Fruit fly (Drosophila melanogaster) whole organism, embryonic: Measurements from ENCODE around the gene CG32554.

Experiments
- Bdp1 ChIP-seq: fragments of 200-800 bp; sonication (Bioruptor generic); optimal IDR thresholded peaks from 3 replicates; lab custom pipeline; 2016; ENCODE audit warnings: missing biosample characterization, missing genetic modification characterization
- Blimp-1 ChIP-seq: fragments of 200-800 bp; sonication (Bioruptor generic); optimal IDR thresholded peaks from 3 replicates; lab custom pipeline; 2018; ENCODE audit warnings: missing biosample characterization, missing genetic modification characterization, mild to moderate bottlenecking, moderate library complexity, missing genetic modification reagents
- CG11696 ChIP-seq: fragments of 200-800 bp; sonication (Bioruptor generic); IDR thresholded peaks from 2 replicates; pipeline ENCODE4 v1.3.6; 2022; ENCODE audit warnings: missing biosample characterization, missing genetic modification characterization
- CG12155 ChIP-seq: fragments of 200-800 bp; sonication (Bioruptor generic); optimal IDR thresholded peaks from 3 replicates; lab custom pipeline; 2016; ENCODE audit warnings: missing biosample characterization, missing genetic modification characterization
- CG13775 ChIP-seq: fragments of 200-800 bp; sonication (Bioruptor generic); optimal IDR thresholded peaks from 3 replicates; lab custom pipeline; 2017; ENCODE audit warnings: missing biosample characterization, mild to moderate bottlenecking, missing genetic modification characterization
- CG14441 ChIP-seq: fragments of 200-800 bp; sonication (Bioruptor generic); IDR thresholded peaks from 2 replicates; pipeline ENCODE4 v1.3.6; 2022; ENCODE audit warnings: missing biosample characterization, missing genetic modification characterization
- CG14710 ChIP-seq: fragments of 200-800 bp; sonication (Bioruptor generic); optimal IDR thresholded peaks from 3 replicates; lab custom pipeline; 2019; ENCODE audit warnings: missing biosample characterization, mild to moderate bottlenecking, missing genetic modification characterization, moderate library complexity
- CG15514 ChIP-seq: fragments of 200-800 bp; sonication (Bioruptor generic); optimal IDR thresholded peaks from 3 replicates; lab custom pipeline; 2017; ENCODE audit warnings: missing biosample characterization, missing genetic modification characterization, mild to moderate bottlenecking, moderate library complexity, missing genetic modification reagents
- CG17328 ChIP-seq: fragments of 200-800 bp; sonication (Bioruptor generic); IDR thresholded peaks from 2 replicates; pipeline ENCODE4 v1.3.6; 2022; ENCODE audit warnings: missing biosample characterization, missing genetic modification characterization
- CG2199 ChIP-seq: fragments of 200-800 bp; sonication (Bioruptor generic); IDR thresholded peaks from 3 replicates; pipeline ENCODE4 v1.3.6; 2022; ENCODE audit warnings: missing biosample characterization, missing genetic modification characterization
- CG2678 ChIP-seq: fragments of 200-800 bp; sonication (Bioruptor generic); optimal IDR thresholded peaks from 3 replicates; lab custom pipeline; 2019; ENCODE audit warnings: missing biosample characterization, mild to moderate bottlenecking, missing genetic modification characterization, moderate library complexity
- CG33557 ChIP-seq: fragments of 200-800 bp; sonication (Bioruptor generic); optimal IDR thresholded peaks from 2 replicates; lab custom pipeline; 2019; ENCODE audit warnings: missing biosample characterization, mild to moderate bottlenecking, missing genetic modification characterization, moderate library complexity
- CG4854 ChIP-seq: fragments of 200-800 bp; sonication (Bioruptor generic); optimal IDR thresholded peaks from 2 replicates; lab custom pipeline; 2016; ENCODE audit warnings: missing biosample characterization, missing genetic modification characterization, inconsistent platforms
- CG7556 ChIP-seq: fragments of 200-800 bp; sonication (Bioruptor generic); optimal IDR thresholded peaks from 2 replicates; lab custom pipeline; 2017; ENCODE audit warnings: missing biosample characterization, mild to moderate bottlenecking, missing genetic modification characterization
- CG8281 ChIP-seq: fragments of 200-800 bp; sonication (Bioruptor generic); optimal IDR thresholded peaks from 2 replicates; lab custom pipeline; 2018; ENCODE audit warnings: missing biosample characterization, mild to moderate bottlenecking, missing genetic modification characterization, moderate library complexity
- CG9215 ChIP-seq: fragments of 200-800 bp; sonication (Bioruptor generic); IDR thresholded peaks from 2 replicates; pipeline ENCODE4 v1.3.6; 2022; ENCODE audit warnings: missing biosample characterization, missing genetic modification characterization
- CG9609 ChIP-seq: fragments of 200-800 bp; sonication (Bioruptor generic); optimal IDR thresholded peaks from 3 replicates; lab custom pipeline; 2016; ENCODE audit warnings: missing biosample characterization, missing genetic modification characterization
- Dp ChIP-seq: fragments of 200-800 bp; sonication (Bioruptor generic); optimal IDR thresholded peaks from 2 replicates; lab custom pipeline; 2018; ENCODE audit warnings: missing biosample characterization, mild to moderate bottlenecking, missing genetic modification characterization, moderate library complexity
- Dref ChIP-seq: fragments of 200-800 bp; sonication (Bioruptor generic); IDR thresholded peaks from 2 replicates; pipeline ENCODE4 v1.3.6; 2022; ENCODE audit warnings: missing biosample characterization, missing genetic modification characterization
- Drgx ChIP-seq: fragments of 200-800 bp; sonication (Bioruptor generic); IDR thresholded peaks from 2 replicates; pipeline ENCODE4 v1.3.6; 2022; ENCODE audit warnings: missing biosample characterization, missing genetic modification characterization
- H2.0 ChIP-seq: fragments of 200-800 bp; sonication (Bioruptor generic); IDR thresholded peaks from 2 replicates; pipeline ENCODE4 v1.3.6; 2022; ENCODE audit warnings: missing biosample characterization, missing genetic modification characterization
- HHEX ChIP-seq: fragments of 200-800 bp; sonication (Bioruptor generic); optimal IDR thresholded peaks from 3 replicates; lab custom pipeline; 2017; ENCODE audit warnings: missing biosample characterization, mild to moderate bottlenecking, missing genetic modification characterization, missing genetic modification reagents
- HmgZ ChIP-seq: fragments of 200-800 bp; sonication (Bioruptor generic); optimal IDR thresholded peaks from 2 replicates; lab custom pipeline; 2018; ENCODE audit warnings: missing biosample characterization, mild to moderate bottlenecking, missing genetic modification characterization
- Hr51 ChIP-seq, 2 experiments: fragments of 200-800 bp; sonication (Bioruptor generic); optimal IDR thresholded peaks; 2 replicates in 1 of 2; 3 replicates in 1 of 2; lab custom pipeline; 2016 to 2018; ENCODE audit warnings: missing biosample characterization in 2 of 2, missing genetic modification characterization in 2 of 2, mild to moderate bottlenecking in 1 of 2, moderate library complexity in 1 of 2
- Lhr ChIP-seq: fragments of 200-800 bp; sonication (Bioruptor generic); optimal IDR thresholded peaks from 3 replicates; lab custom pipeline; 2017; ENCODE audit warnings: mild to moderate bottlenecking, missing biosample characterization, missing genetic modification reagents, missing genetic modification characterization
- MBD-R2 ChIP-seq: fragments of 200-800 bp; sonication (Bioruptor generic); IDR thresholded peaks from 2 replicates; pipeline ENCODE4 v1.3.6; 2022; ENCODE audit warnings: missing biosample characterization, missing genetic modification characterization
- Mad ChIP-seq: fragments of 200-800 bp; sonication (Bioruptor generic); optimal IDR thresholded peaks from 2 replicates; lab custom pipeline; 2016; ENCODE audit warnings: missing biosample characterization, missing genetic modification characterization
- Med ChIP-seq: fragments of 200-800 bp; sonication (Bioruptor generic); peaks from one replicate; lab custom pipeline; 2016; ENCODE audit warnings: missing biosample characterization, missing genetic modification characterization, mild to moderate bottlenecking, inconsistent platforms, moderate library complexity
- Meics ChIP-seq: fragments of 200-800 bp; sonication (Bioruptor generic); optimal IDR thresholded peaks from 2 replicates; lab custom pipeline; 2017; ENCODE audit warnings: missing biosample characterization, mild to moderate bottlenecking, missing genetic modification characterization
- Sin3A ChIP-seq: fragments of >200 bp; optimal IDR thresholded peaks from 2 replicates; lab custom pipeline; 2018
- Sox102F ChIP-seq: fragments of 200-800 bp; sonication (Bioruptor generic); optimal IDR thresholded peaks from 2 replicates; lab custom pipeline; 2018; ENCODE audit warnings: missing biosample characterization, mild to moderate bottlenecking, missing genetic modification characterization, moderate library complexity
- Xbp1 ChIP-seq: fragments of 200-800 bp; sonication (Bioruptor generic); optimal IDR thresholded peaks from 3 replicates; lab custom pipeline; 2016; ENCODE audit warnings: missing biosample characterization, mild to moderate bottlenecking, missing genetic modification characterization
- chinmo ChIP-seq: fragments of 200-800 bp; sonication (Bioruptor generic); IDR thresholded peaks from 4 replicates; pipeline ENCODE4 v1.3.6; 2022; ENCODE audit warnings: missing biosample characterization, missing genetic modification characterization; ENCODE audit not compliant: partially characterized antibody
- crp ChIP-seq, 2 experiments: fragments of 200-800 bp; sonication (Bioruptor generic); optimal IDR thresholded peaks; 2 replicates in 1 of 2; 3 replicates in 1 of 2; lab custom pipeline; 2017; ENCODE audit warnings: missing biosample characterization in 2 of 2, missing genetic modification characterization in 2 of 2, mild to moderate bottlenecking in 1 of 2, moderate library complexity in 1 of 2
- eyg ChIP-seq: fragments of 200-800 bp; sonication (Bioruptor generic); optimal IDR thresholded peaks from 3 replicates; lab custom pipeline; 2016; ENCODE audit warnings: missing biosample characterization, missing genetic modification characterization
- fu2 ChIP-seq: fragments of 200-800 bp; sonication (Bioruptor generic); optimal IDR thresholded peaks from 2 replicates; lab custom pipeline; 2016; ENCODE audit warnings: missing biosample characterization, missing genetic modification characterization
- gro ChIP-seq: fragments of 200-800 bp; sonication (Bioruptor generic); optimal IDR thresholded peaks from 2 replicates; lab custom pipeline; 2016; ENCODE audit warnings: missing biosample characterization, missing genetic modification characterization
- hb ChIP-seq: fragments of 200-800 bp; sonication (Bioruptor generic); IDR thresholded peaks from 3 replicates; pipeline ENCODE4 v1.3.6; 2022; ENCODE audit warnings: missing biosample characterization, missing genetic modification characterization; ENCODE audit not compliant: partially characterized antibody
- mam ChIP-seq: fragments of 200-800 bp; sonication (Bioruptor generic); optimal IDR thresholded peaks from 3 replicates; lab custom pipeline; 2016; ENCODE audit warnings: missing biosample characterization, missing genetic modification characterization
- nmo ChIP-seq: fragments of 200-800 bp; sonication (Bioruptor generic); optimal IDR thresholded peaks from 2 replicates; lab custom pipeline; 2018; ENCODE audit warnings: missing biosample characterization, mild to moderate bottlenecking, missing genetic modification characterization, moderate library complexity
- nom ChIP-seq: fragments of 200-800 bp; sonication (Bioruptor generic); optimal IDR thresholded peaks from 2 replicates; lab custom pipeline; 2017; ENCODE audit warnings: missing biosample characterization, missing genetic modification characterization, mild to moderate bottlenecking, moderate library complexity, missing genetic modification reagents
- org-1 ChIP-seq: fragments of 200-800 bp; sonication (Bioruptor generic); optimal IDR thresholded peaks from 2 replicates; lab custom pipeline; 2017; ENCODE audit warnings: missing biosample characterization, missing genetic modification characterization
- pfk ChIP-seq: fragments of 200-800 bp; sonication (Bioruptor generic); optimal IDR thresholded peaks from 2 replicates; lab custom pipeline; 2018; ENCODE audit warnings: missing biosample characterization, mild to moderate bottlenecking, missing genetic modification characterization, moderate library complexity
- shn ChIP-seq: fragments of 200-800 bp; sonication (Bioruptor generic); optimal IDR thresholded peaks from 3 replicates; lab custom pipeline; 2016; ENCODE audit warnings: missing biosample characterization, missing genetic modification characterization
- slbo ChIP-seq: fragments of 200-800 bp; sonication (Bioruptor generic); IDR thresholded peaks from 2 replicates; pipeline ENCODE4 v1.3.6; 2022; ENCODE audit warnings: missing biosample characterization, missing genetic modification characterization
- so ChIP-seq: fragments of 200-800 bp; sonication (Bioruptor generic); IDR thresholded peaks from 3 replicates; pipeline ENCODE4 v1.3.6; 2022; ENCODE audit warnings: missing biosample characterization, missing genetic modification characterization
- stwl ChIP-seq: fragments of 200-800 bp; sonication (Bioruptor generic); optimal IDR thresholded peaks from 3 replicates; lab custom pipeline; 2018; ENCODE audit warnings: missing biosample characterization, mild to moderate bottlenecking, missing genetic modification characterization, moderate library complexity
- trem ChIP-seq: fragments of 200-800 bp; optimal IDR thresholded peaks from 3 replicates; lab custom pipeline; 2019; ENCODE audit warnings: missing biosample characterization, mild to moderate bottlenecking, missing genetic modification characterization, moderate library complexity

CG32554 gene

dm6 chrX:17856458-17857277 lies 4.2 kb upstream of the CG32554 start, which contains the start of gene Srx (continued):
- TF ChIP-seq CG14710 (tag; lab: Kevin White, UChicago) (peak; percentile 35), Hr51 (GFP tag; optimal IDR thresholded peaks at IDR 0.05; lab: Kevin White, UChicago) (peak in 1 of 2 experiments; percentile 25), stwl (tag; lab: Kevin White, UChicago) (peak; percentile 7), CG9215 (GFP tag; lab: Robert Waterston, UW) (peak; percentile 37; the same call in 1 of the 2 replicates), pfk (GFP tag; lab: Kevin White, UChicago) (no peak), hb (GFP tag; lab: Robert Waterston, UW) (no peak), nmo (GFP tag; lab: Kevin White, UChicago) (peak; percentile 14), CG9609 (GFP tag; lab: Kevin White, UChicago) (peak; percentile 11), fu2 (no peak), org-1 (peak; percentile 24), shn (GFP tag; lab: Kevin White, UChicago) (peak; percentile 15), Med (GFP tag; lab: Kevin White, UChicago) (peak; percentile 50), Sin3A (lab: Kevin White, UChicago) (peak; percentile 11), chinmo (GFP tag; lab: Robert Waterston, UW) (0 out of 4 replicates have a peak, but pooled peaks have one; percentile 65), mam (GFP tag; lab: Kevin White, UChicago) (peak; percentile 38), H2.0 (GFP tag; lab: Robert Waterston, UW) (no peak), CG13775 (GFP tag; lab: Kevin White, UChicago) (peak; percentile 3), Xbp1 (peak; percentile 2), slbo (GFP tag; lab: Robert Waterston, UW) (0 out of 2 replicates have a peak, but pooled peaks have one; percentile 17), trem (peak; percentile 66), so (0 out of 3 replicates have a peak, but pooled peaks have one; percentile 35), CG14441 (GFP tag; lab: Robert Waterston, UW) (0 out of 2 replicates have a peak, but pooled peaks have one; percentile 33), Meics (GFP tag; lab: Kevin White, UChicago) (peak; percentile 4), HHEX (GFP tag; lab: Kevin White, UChicago) (peak; percentile 23), nom (GFP tag; lab: Kevin White, UChicago) (peak; percentile 37), CG4854 (GFP tag; lab: Kevin White, UChicago) (no peak), gro (GFP tag; lab: Kevin White, UChicago) (peak; percentile 0), CG17328 (GFP tag; lab: Robert Waterston, UW) (no peak), CG11696 (GFP tag; lab: Robert Waterston, UW) (no peak), Drgx (GFP tag; lab: Robert Waterston, UW) (peak; percentile 39; the same call in 1 of the 2 replicates), CG12155 (GFP tag; lab: Kevin White, UChicago) (no peak), MBD-R2 (peak; percentile 33; the same call in 1 of the 2 replicates), CG15514 (GFP tag; lab: Kevin White, UChicago) (peak; percentile 48), Mad (no peak), eyg (GFP tag; lab: Kevin White, UChicago) (no peak), CG2678 (peak; percentile 50), Bdp1 (GFP tag; lab: Kevin White, UChicago) (no peak), Lhr (GFP tag; lab: Kevin White, UChicago) (peak; percentile 23), Dp (peak; percentile 86), CG7556 (GFP tag; lab: Kevin White, UChicago) (peak; percentile 5), Blimp-1 (peak; percentile 29), CG2199 (no peak), CG8281 (tag; lab: Kevin White, UChicago) (no peak), Dref (GFP tag; lab: Robert Waterston, UW) (peak; percentile 35; the same call in 1 of the 2 replicates), crp (GFP tag; optimal IDR thresholded peaks at IDR 0.05; lab: Kevin White, UChicago) (peak in 1 of 2 experiments; percentile 75), HmgZ (peak; percentile 12), CG33557 (GFP tag; lab: Kevin White, UChicago) (no peak), Sox102F (no peak)
